Fruit fly (Drosophila melanogaster): ENCODE results near the gene djl.

DNA sequence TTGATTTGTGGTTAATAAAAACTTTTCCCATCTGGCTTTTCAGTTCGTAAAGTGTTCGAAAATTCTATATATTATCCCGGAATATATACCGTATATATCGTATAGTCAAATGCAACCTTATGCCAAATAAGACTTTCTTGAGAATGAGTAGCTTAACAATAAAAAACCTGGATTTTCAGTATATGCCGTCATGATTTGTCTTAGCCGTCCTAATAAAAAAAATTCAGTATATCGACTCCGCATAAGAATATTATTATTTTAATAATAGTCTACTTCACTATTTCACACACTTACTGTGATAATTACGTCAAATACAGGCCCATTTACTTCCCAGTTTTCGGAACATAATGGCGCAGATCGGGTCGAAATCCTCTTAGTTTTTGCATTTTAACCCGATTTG lies 1.3 kb downstream of the djl start, which contains the start of gene Mst84B:
- TF ChIP-seq CG8119 (GFP tag; IDR thresholded peaks at IDR 0.05) (no peak), Gug (GFP tag; IDR thresholded peaks at IDR 0.05) (no peak), esn (GFP tag; optimal IDR thresholded peaks at IDR 0.05) (no peak), CG6792 (GFP tag; optimal IDR thresholded peaks at IDR 0.05) (no peak), net (GFP tag; optimal IDR thresholded peaks at IDR 0.05) (no peak), CG11902 (GFP tag; optimal IDR thresholded peaks at IDR 0.05) (no peak), Ets21C (GFP tag; optimal IDR thresholded peaks at IDR 0.05) (no peak), CG11762 (GFP tag; optimal IDR thresholded peaks at IDR 0.05; ENCODE audit: insufficient read depth) (no peak), Hr39 (GFP tag; optimal IDR thresholded peaks at IDR 0.05) (no peak), CG3919 (GFP tag; optimal IDR thresholded peaks at IDR 0.05) (no peak)
